Worm (Caenorhabditis elegans) whole organism, L1 larva: ENCODE measurements around the gene B0554.4.

ENCODE experiments used
- hpl-2 ChIP-seq: fragments of 150-350 bp; optimal IDR thresholded peaks from 2 replicates; lab custom pipeline; 2014; ENCODE audit warnings: missing biosample characterization, missing genetic modification reagents, missing genetic modification characterization
- mab-9 ChIP-seq: fragments of 200-800 bp; sonication (Bioruptor generic); IDR thresholded peaks from 2 replicates; pipeline ENCODE4 v1.3.6; 2022; ENCODE audit warnings: missing genetic modification reagents, missing genetic modification characterization, missing compliant biosample characterization
- mdl-1 ChIP-seq, 2 experiments: fragments of 150-350 bp; optimal IDR thresholded peaks; 2 replicates each; lab custom pipeline; 2014 to 2017; ENCODE audit warnings: missing biosample characterization in 2 of 2, missing genetic modification characterization in 2 of 2, inconsistent platforms in 1 of 2
- nhr-71 ChIP-seq: sonication (generic microtip); optimal IDR thresholded peaks from 2 replicates; lab custom pipeline; 2016; ENCODE audit warnings: mild to moderate bottlenecking, missing genetic modification characterization, moderate library complexity, missing compliant biosample characterization

DNA sequence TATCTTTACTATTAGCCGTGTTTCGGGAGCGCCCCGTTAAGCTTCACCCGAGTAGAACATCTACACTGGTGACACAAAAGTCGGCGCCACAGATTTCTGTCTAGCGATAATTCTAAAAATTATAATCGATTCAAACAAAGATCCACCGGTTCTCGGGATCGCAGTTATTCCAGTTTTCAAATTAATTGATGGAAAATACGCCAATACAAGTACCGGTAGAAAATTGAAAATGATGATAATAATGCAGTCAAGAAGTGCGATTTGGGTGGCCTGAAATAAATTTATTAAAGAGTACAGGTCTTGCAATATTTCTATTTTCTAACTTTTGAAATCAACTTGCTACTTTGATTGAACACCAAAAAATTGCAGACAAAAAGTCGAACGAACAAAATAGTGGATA is 38.6 kb downstream of the B0554.4 start:
- TF ChIP-seq mdl-1 (tag; optimal IDR thresholded peaks at IDR 0.05; lab: Kevin White, UChicago) (no peak), nhr-71 (no peak), mab-9 (GFP tag; lab: Robert Waterston, UW) (no peak), hpl-2 (GFP tag; lab: Kevin White, UChicago) (no peak)
